Worm (Caenorhabditis elegans): ENCODE data around the gene twk-40.

twk-40 gene

ce11 chrIII:13464493-13465362 lies 27.5 kb downstream of the twk-40 start, which contains the start of gene kel-3 (continued):
- TF ChIP-seq unc-130 (tag; optimal IDR thresholded peaks at IDR 0.05) (peak; percentile 86), ceh-88 (GFP tag; IDR thresholded peaks at IDR 0.05) (peak; percentile 71), ceh-82 (tag; optimal IDR thresholded peaks at IDR 0.05) (peak in 1 of 3 experiments; percentile 39), nhr-47 (tag; optimal IDR thresholded peaks at IDR 0.05) (peak; percentile 60), nhr-237 (tag; optimal IDR thresholded peaks at IDR 0.05) (no peak), lin-39 (tag; optimal IDR thresholded peaks at IDR 0.05) (peak; percentile 67), ztf-4 (tag; optimal IDR thresholded peaks at IDR 0.05) (peak; percentile 72), tbx-2 (tag; optimal IDR thresholded peaks at IDR 0.05) (peak; percentile 82), snpc-4 (tag; optimal IDR thresholded peaks at IDR 0.05) (no peak), ceh-90 (tag; optimal IDR thresholded peaks at IDR 0.05) (no peak), sup-37 (GFP tag; optimal IDR thresholded peaks at IDR 0.05) (peak; percentile 36), nhr-28 (tag; optimal IDR thresholded peaks at IDR 0.05) (no peak), elt-2 (tag; optimal IDR thresholded peaks at IDR 0.05) (peak; percentile 66), aly-2 (tag; optimal IDR thresholded peaks at IDR 0.05) (peak; percentile 97), nhr-12 (tag; optimal IDR thresholded peaks at IDR 0.05) (no peak), mab-9 (GFP tag; IDR thresholded peaks at IDR 0.05) (0 out of 2 replicates have a peak, but pooled peaks have one; percentile 23), efl-3 (GFP tag; optimal IDR thresholded peaks at IDR 0.05) (no peak), unc-62 (GFP tag; optimal IDR thresholded peaks at IDR 0.05) (no peak), ces-1 (GFP tag; optimal IDR thresholded peaks at IDR 0.05) (no peak), hlh-17 (GFP tag; optimal IDR thresholded peaks at IDR 0.05; ENCODE audit: borderline replicate concordance) (peak; percentile 4), efl-1 (optimal IDR thresholded peaks at IDR 0.05) (peak; percentile 33 to 47), efl-1 (GFP tag; optimal IDR thresholded peaks at IDR 0.05 in 1 of 2) (peak; percentile 31 to 95), ama-1 (optimal IDR thresholded peaks at IDR 0.05) (peak; percentile 98), fkh-4 (tag; optimal IDR thresholded peaks at IDR 0.05; ENCODE audit: borderline replicate concordance) (peak; percentile 14), jun-1 (tag; optimal IDR thresholded peaks at IDR 0.05) (peak; percentile 68), F16B12.6 (tag; optimal IDR thresholded peaks at IDR 0.05) (peak; percentile 6), lin-15B (tag; optimal IDR thresholded peaks at IDR 0.05) (no peak), lsy-2 (tag; optimal IDR thresholded peaks at IDR 0.05) (peak; percentile 78 to 89), mdl-1 (tag; optimal IDR thresholded peaks at IDR 0.05) (peak in 1 of 2 experiments; percentile 68), swsn-7 (tag; optimal IDR thresholded peaks at IDR 0.05) (peak; percentile 0), dsc-1 (tag; optimal IDR thresholded peaks at IDR 0.05) (peak; percentile 35), grh-1 (GFP tag; IDR thresholded peaks at IDR 0.05) (peak; percentile 20; the same call in 1 of the 2 replicates), fkh-10 (GFP tag; optimal IDR thresholded peaks at IDR 0.05) (no peak), nhr-76 (tag; optimal IDR thresholded peaks at IDR 0.05) (no peak), nhr-71 (tag; optimal IDR thresholded peaks at IDR 0.05) (peak; percentile 91), ceh-8 (GFP tag; optimal IDR thresholded peaks at IDR 0.05) (no peak), nhr-11 (tag; optimal IDR thresholded peaks at IDR 0.05) (peak; percentile 49), elt-3 (tag; optimal IDR thresholded peaks at IDR 0.05) (peak in 4 of 6 experiments; percentile 69 to 94 (median 76)), mep-1 (tag; optimal IDR thresholded peaks at IDR 0.05) (peak; percentile 54), zip-4 (GFP tag; optimal IDR thresholded peaks at IDR 0.05) (peak; percentile 25), hpl-2 (GFP tag; optimal IDR thresholded peaks at IDR 0.05) (peak; percentile 78), unc-86 (tag; optimal IDR thresholded peaks at IDR 0.05) (peak; percentile 16), blmp-1 (tag; optimal IDR thresholded peaks at IDR 0.05) (peak; percentile 79), lin-13 (GFP tag; optimal IDR thresholded peaks at IDR 0.05) (peak; percentile 39), ztf-11 (tag; optimal IDR thresholded peaks at IDR 0.05) (peak in 1 of 2 experiments; percentile 23), hlh-4 (tag; optimal IDR thresholded peaks at IDR 0.05) (no peak)

Measured in whole organism, L1 larva.